Fruit fly (Drosophila melanogaster) whole organism, embryonic: ENCODE results near the gene Hrs.

Source experiments
- Bdp1 ChIP-seq: fragments of 200-800 bp; sonication (Bioruptor generic); optimal IDR thresholded peaks from 3 replicates; lab custom pipeline; 2016; ENCODE audit warnings: missing biosample characterization, missing genetic modification characterization
- CG1024 ChIP-seq: fragments of 200-800 bp; sonication (Bioruptor generic); IDR thresholded peaks from 2 replicates; pipeline ENCODE4 v1.3.6; 2022; ENCODE audit warnings: missing biosample characterization, missing genetic modification characterization
- CG11247 ChIP-seq: fragments of 200-800 bp; sonication (Bioruptor generic); IDR thresholded peaks from 2 replicates; pipeline ENCODE4 v1.3.6; 2022; ENCODE audit warnings: missing biosample characterization, missing genetic modification characterization
- CG11560 ChIP-seq: fragments of 200-800 bp; sonication (Bioruptor generic); IDR thresholded peaks from 3 replicates; pipeline ENCODE4 v1.3.6; 2022; ENCODE audit warnings: missing biosample characterization, missing genetic modification characterization
- CG12071 ChIP-seq: fragments of 200-800 bp; sonication (Bioruptor generic); optimal IDR thresholded peaks from 3 replicates; lab custom pipeline; 2018; ENCODE audit warnings: missing biosample characterization, mild to moderate bottlenecking, missing genetic modification characterization
- CG13123 ChIP-seq: fragments of 200-800 bp; sonication (Bioruptor generic); optimal IDR thresholded peaks from 2 replicates; lab custom pipeline; 2016; ENCODE audit warnings: missing biosample characterization, missing genetic modification characterization
- CG13287 ChIP-seq: fragments of 200-800 bp; sonication (Bioruptor generic); IDR thresholded peaks from 2 replicates; pipeline ENCODE4 v1.3.6; 2022; ENCODE audit warnings: missing biosample characterization, missing genetic modification characterization; ENCODE audit not compliant: partially characterized antibody
- CG1529 ChIP-seq: fragments of 200-800 bp; sonication (Bioruptor generic); optimal IDR thresholded peaks from 3 replicates; lab custom pipeline; 2018; ENCODE audit warnings: missing biosample characterization, missing genetic modification characterization
- CG15479 ChIP-seq: fragments of 200-800 bp; sonication (Bioruptor generic); optimal IDR thresholded peaks from 3 replicates; lab custom pipeline; 2019; ENCODE audit warnings: missing biosample characterization, mild to moderate bottlenecking, missing genetic modification characterization, moderate library complexity
- CG16779 ChIP-seq: fragments of 200-800 bp; sonication (Bioruptor generic); IDR thresholded peaks from 2 replicates; pipeline ENCODE4 v1.3.6; 2022; ENCODE audit warnings: missing biosample characterization, missing genetic modification characterization
- CG43689 ChIP-seq: fragments of 200-800 bp; sonication (Bioruptor generic); IDR thresholded peaks from 2 replicates; pipeline ENCODE4 v1.3.6; 2022; ENCODE audit warnings: missing biosample characterization, missing genetic modification characterization
- CG4617 ChIP-seq: fragments of 200-800 bp; sonication (Bioruptor generic); optimal IDR thresholded peaks from 3 replicates; lab custom pipeline; 2016; ENCODE audit warnings: missing biosample characterization, missing genetic modification characterization, borderline replicate concordance
- CG6683 ChIP-seq: fragments of 200-800 bp; sonication (Bioruptor generic); optimal IDR thresholded peaks from 2 replicates; lab custom pipeline; 2017; ENCODE audit warnings: missing biosample characterization, mild to moderate bottlenecking, missing genetic modification characterization, missing genetic modification reagents
- CG6854 ChIP-seq: fragments of 200-800 bp; sonication (Bioruptor generic); optimal IDR thresholded peaks from 3 replicates; lab custom pipeline; 2017; ENCODE audit warnings: missing biosample characterization, mild to moderate bottlenecking, missing genetic modification characterization
- CG8478 ChIP-seq: fragments of >200 bp; optimal IDR thresholded peaks from 2 replicates; lab custom pipeline; 2018
- CG9609 ChIP-seq: fragments of 200-800 bp; sonication (Bioruptor generic); optimal IDR thresholded peaks from 3 replicates; lab custom pipeline; 2016; ENCODE audit warnings: missing biosample characterization, missing genetic modification characterization
- Camta ChIP-seq: fragments of 200-800 bp; sonication (Bioruptor generic); optimal IDR thresholded peaks from 2 replicates; lab custom pipeline; 2016; ENCODE audit warnings: missing biosample characterization, missing genetic modification characterization
- D19B ChIP-seq: fragments of 200-800 bp; sonication (Bioruptor generic); optimal IDR thresholded peaks from 2 replicates; lab custom pipeline; 2017; ENCODE audit warnings: missing biosample characterization, mild to moderate bottlenecking, missing genetic modification characterization
- Drgx ChIP-seq: fragments of 200-800 bp; sonication (Bioruptor generic); IDR thresholded peaks from 2 replicates; pipeline ENCODE4 v1.3.6; 2022; ENCODE audit warnings: missing biosample characterization, missing genetic modification characterization
- HLH3B ChIP-seq: fragments of 200-800 bp; sonication (Bioruptor generic); IDR thresholded peaks from 2 replicates; pipeline ENCODE4 v1.3.6; 2022; ENCODE audit warnings: missing biosample characterization, missing genetic modification characterization
- HLH54F ChIP-seq: fragments of 200-800 bp; sonication (Bioruptor generic); optimal IDR thresholded peaks from 3 replicates; lab custom pipeline; 2016; ENCODE audit warnings: missing biosample characterization, missing genetic modification characterization
- Hr51 ChIP-seq, 2 experiments: fragments of 200-800 bp; sonication (Bioruptor generic); optimal IDR thresholded peaks; 2 replicates in 1 of 2; 3 replicates in 1 of 2; lab custom pipeline; 2016 to 2018; ENCODE audit warnings: missing biosample characterization in 2 of 2, missing genetic modification characterization in 2 of 2, mild to moderate bottlenecking in 1 of 2, moderate library complexity in 1 of 2
- Lim3 ChIP-seq: fragments of 200-800 bp; sonication (Bioruptor generic); IDR thresholded peaks from 2 replicates; pipeline ENCODE4 v1.3.6; 2022; ENCODE audit warnings: missing biosample characterization, missing genetic modification characterization
- Mes4 ChIP-seq: fragments of 200-800 bp; sonication (Bioruptor generic); optimal IDR thresholded peaks from 2 replicates; lab custom pipeline; 2016; ENCODE audit warnings: missing biosample characterization, missing genetic modification characterization
- NK7.1 ChIP-seq: fragments of 200-800 bp; sonication (Bioruptor generic); optimal IDR thresholded peaks from 3 replicates; lab custom pipeline; 2016; ENCODE audit warnings: missing biosample characterization, missing genetic modification characterization
- Nf-YB ChIP-seq: fragments of 200-800 bp; sonication (Bioruptor generic); optimal IDR thresholded peaks from 3 replicates; lab custom pipeline; 2019; ENCODE audit warnings: missing biosample characterization, mild to moderate bottlenecking, missing genetic modification characterization, moderate library complexity
- Sox100B ChIP-seq: fragments of 200-800 bp; sonication (Bioruptor generic); optimal IDR thresholded peaks from 3 replicates; lab custom pipeline; 2018; ENCODE audit warnings: missing biosample characterization, mild to moderate bottlenecking, missing genetic modification characterization
- bbx ChIP-seq: fragments of 200-800 bp; sonication (Bioruptor generic); IDR thresholded peaks from 2 replicates; pipeline ENCODE4 v1.3.6; 2022; ENCODE audit warnings: missing biosample characterization, missing genetic modification characterization; ENCODE audit not compliant: partially characterized antibody
- bigmax ChIP-seq: fragments of 200-800 bp; sonication (Bioruptor generic); optimal IDR thresholded peaks from 2 replicates; lab custom pipeline; 2018; ENCODE audit warnings: missing biosample characterization, mild to moderate bottlenecking, missing genetic modification characterization
- cas ChIP-seq: fragments of 200-800 bp; sonication (Bioruptor generic); IDR thresholded peaks from 2 replicates; pipeline ENCODE4 v1.3.6; 2022; ENCODE audit warnings: missing biosample characterization, missing genetic modification characterization
- dmrt11E ChIP-seq: fragments of 200-800 bp; sonication (Bioruptor generic); optimal IDR thresholded peaks from 3 replicates; lab custom pipeline; 2018; ENCODE audit warnings: missing biosample characterization, mild to moderate bottlenecking, missing genetic modification characterization, moderate library complexity
- emc ChIP-seq: fragments of 200-800 bp; sonication (Bioruptor generic); optimal IDR thresholded peaks from 2 replicates; lab custom pipeline; 2016; ENCODE audit warnings: missing biosample characterization, missing genetic modification characterization
- hkb ChIP-seq, 2 experiments: fragments of 200-800 bp in 1 of 2; fragments of >200 bp in 1 of 2; sonication (Bioruptor generic) in 1 of 2; IDR thresholded peaks in 1 of 2; optimal IDR thresholded peaks in 1 of 2; 2 replicates each; pipeline versions ENCODE4 v1.3.6 to Lab custom; 2017 to 2022; ENCODE audit warnings: missing biosample characterization in 1 of 2, missing genetic modification characterization in 1 of 2
- ind ChIP-seq: fragments of 200-800 bp; sonication (Bioruptor generic); optimal IDR thresholded peaks from 3 replicates; lab custom pipeline; 2016; ENCODE audit warnings: missing biosample characterization, missing genetic modification characterization
- insv ChIP-seq, 2 experiments: fragments of 200-800 bp; sonication (Bioruptor generic); optimal IDR thresholded peaks; 3 replicates each; lab custom pipeline; 2016 to 2018; ENCODE audit warnings: missing biosample characterization in 2 of 2, missing genetic modification characterization in 2 of 2
- inv ChIP-seq: fragments of 200-800 bp; sonication (Bioruptor generic); IDR thresholded peaks from 2 replicates; pipeline ENCODE4 v1.3.6; 2022; ENCODE audit warnings: missing biosample characterization, missing genetic modification characterization; ENCODE audit not compliant: partially characterized antibody
- kni ChIP-seq: fragments of 200-800 bp; sonication (Bioruptor generic); optimal IDR thresholded peaks from 3 replicates; lab custom pipeline; 2017; ENCODE audit warnings: mild to moderate bottlenecking, missing biosample characterization, missing genetic modification reagents, missing genetic modification characterization
- lilli ChIP-seq: fragments of 200-800 bp; sonication (Bioruptor generic); optimal IDR thresholded peaks from 3 replicates; lab custom pipeline; 2016; ENCODE audit warnings: missing biosample characterization, missing genetic modification characterization
- nerfin-1 ChIP-seq: fragments of 200-800 bp; sonication (Bioruptor generic); optimal IDR thresholded peaks from 3 replicates; lab custom pipeline; 2019; ENCODE audit warnings: missing biosample characterization, mild to moderate bottlenecking, missing genetic modification characterization, moderate library complexity
- odd ChIP-seq: fragments of 200-800 bp; sonication (Bioruptor generic); optimal IDR thresholded peaks from 2 replicates; lab custom pipeline; 2017; ENCODE audit warnings: missing biosample characterization, mild to moderate bottlenecking, missing genetic modification characterization
- pfk ChIP-seq: fragments of 200-800 bp; sonication (Bioruptor generic); optimal IDR thresholded peaks from 2 replicates; lab custom pipeline; 2018; ENCODE audit warnings: missing biosample characterization, mild to moderate bottlenecking, missing genetic modification characterization, moderate library complexity
- sens ChIP-seq: fragments of 200-800 bp; sonication (Bioruptor generic); peaks from one replicate; lab custom pipeline; 2016; ENCODE audit warnings: missing biosample characterization, missing genetic modification characterization
- sisA ChIP-seq: fragments of 200-800 bp; sonication (Bioruptor generic); IDR thresholded peaks from 2 replicates; pipeline ENCODE4 v1.3.6; 2022; ENCODE audit warnings: missing biosample characterization, missing genetic modification characterization
- stwl ChIP-seq: fragments of 200-800 bp; sonication (Bioruptor generic); optimal IDR thresholded peaks from 3 replicates; lab custom pipeline; 2018; ENCODE audit warnings: missing biosample characterization, mild to moderate bottlenecking, missing genetic modification characterization, moderate library complexity
- tio ChIP-seq: fragments of 200-800 bp; sonication (Bioruptor generic); optimal IDR thresholded peaks from 2 replicates; lab custom pipeline; 2017; ENCODE audit warnings: missing biosample characterization, missing genetic modification characterization, inconsistent platforms
- twi ChIP-seq: fragments of 200-800 bp; optimal IDR thresholded peaks from 2 replicates; lab custom pipeline; 2019; ENCODE audit warnings: missing biosample characterization, mild to moderate bottlenecking, missing genetic modification characterization, moderate library complexity
- unc-4 ChIP-seq: fragments of 200-800 bp; sonication (Bioruptor generic); IDR thresholded peaks from 2 replicates; pipeline ENCODE4 v1.3.6; 2022; ENCODE audit warnings: missing biosample characterization, missing genetic modification characterization; ENCODE audit not compliant: partially characterized antibody
- wdn ChIP-seq: fragments of 200-800 bp; sonication (Bioruptor generic); IDR thresholded peaks from 2 replicates; pipeline ENCODE4 v1.3.6; 2022; ENCODE audit warnings: missing biosample characterization, missing genetic modification characterization
- wor ChIP-seq: fragments of 200-800 bp; sonication (Bioruptor generic); IDR thresholded peaks from 2 replicates; pipeline ENCODE4 v1.3.6; 2022; ENCODE audit warnings: missing biosample characterization, missing genetic modification characterization
- zf30C ChIP-seq: fragments of 200-800 bp; sonication (Bioruptor generic); optimal IDR thresholded peaks from 3 replicates; lab custom pipeline; 2018; ENCODE audit warnings: missing biosample characterization, mild to moderate bottlenecking, missing genetic modification characterization

Hrs gene

dm6 chr2L:2769476-2770185 is 29.8 kb downstream of the Hrs start, which contains the start of the genes colt and HINT1 (continued):
- TF ChIP-seq wdn (GFP tag; lab: Robert Waterston, UW) (no peak), Bdp1 (GFP tag; lab: Kevin White, UChicago) (no peak), CG8478 (lab: Kevin White, UChicago) (no peak), sisA (no peak), kni (GFP tag; lab: Kevin White, UChicago) (peak; percentile 6), D19B (no peak), cas (no peak), NK7.1 (GFP tag; lab: Kevin White, UChicago) (no peak), unc-4 (GFP tag; lab: Robert Waterston, UW) (peak; percentile 44), stwl (tag; lab: Kevin White, UChicago) (peak; percentile 80), CG12071 (GFP tag; lab: Kevin White, UChicago) (no peak), CG11560 (tag; lab: Robert Waterston, UW) (no peak), tio (GFP tag; lab: Kevin White, UChicago) (no peak), dmrt11E (tag; lab: Kevin White, UChicago) (peak; percentile 6), bbx (GFP tag; lab: Robert Waterston, UW) (peak; percentile 9; the same call in 1 of the 2 replicates), bigmax (no peak), CG15479 (GFP tag; lab: Kevin White, UChicago) (peak; percentile 20), HLH3B (GFP tag; lab: Robert Waterston, UW) (no peak), Hr51 (GFP tag; optimal IDR thresholded peaks at IDR 0.05; lab: Kevin White, UChicago) (no peak), twi (tag; lab: Kevin White, UChicago) (peak; percentile 46), zf30C (GFP tag; lab: Kevin White, UChicago) (peak; percentile 6), emc (GFP tag; lab: Kevin White, UChicago) (no peak), CG1529 (GFP tag; lab: Kevin White, UChicago) (no peak), CG11247 (GFP tag; lab: Robert Waterston, UW) (no peak), Mes4 (no peak), CG43689 (GFP tag; lab: Robert Waterston, UW) (no peak), Nf-YB (GFP tag; lab: Kevin White, UChicago) (no peak), CG6683 (GFP tag; lab: Kevin White, UChicago) (no peak), CG4617 (GFP tag; lab: Kevin White, UChicago) (peak; percentile 99), hkb (optimal IDR thresholded peaks at IDR 0.05; lab: Kevin White, UChicago) (no peak), hkb (GFP tag; IDR thresholded peaks at IDR 0.05; lab: Robert Waterston, UW) (no peak), CG9609 (no peak), wor (GFP tag; lab: Robert Waterston, UW) (no peak), Lim3 (GFP tag; lab: Robert Waterston, UW) (no peak), CG16779 (GFP tag; lab: Robert Waterston, UW) (no peak), CG6854 (GFP tag; lab: Kevin White, UChicago) (no peak), odd (GFP tag; lab: Kevin White, UChicago) (no peak), inv (GFP tag; lab: Robert Waterston, UW) (no peak; the same call in 1 of the 2 replicates), CG13287 (GFP tag; lab: Robert Waterston, UW) (peak; percentile 61; the same call in 1 of the 2 replicates), pfk (no peak), sens (peak; percentile 86), Camta (GFP tag; lab: Kevin White, UChicago) (no peak), insv (GFP tag; optimal IDR thresholded peaks at IDR 0.05; lab: Kevin White, UChicago) (peak in 1 of 2 experiments; percentile 33), Sox100B (no peak), ind (GFP tag; lab: Kevin White, UChicago) (no peak), HLH54F (GFP tag; lab: Kevin White, UChicago) (no peak), nerfin-1 (tag; lab: Kevin White, UChicago) (peak; percentile 56), CG1024 (GFP tag; lab: Robert Waterston, UW) (no peak), Drgx (GFP tag; lab: Robert Waterston, UW) (peak; percentile 75), CG13123 (GFP tag; lab: Kevin White, UChicago) (no peak), lilli (GFP tag; lab: Kevin White, UChicago) (peak; percentile 17)
